Worm (Caenorhabditis elegans) whole organism, early embryonic: Measurements from ENCODE around the gene hmg-12.

Experiments
- B0310.2 ChIP-seq: sonication (generic microtip); optimal IDR thresholded peaks from 2 replicates; lab custom pipeline; 2016; ENCODE audit warnings: mild to moderate bottlenecking, missing genetic modification characterization, missing compliant biosample characterization
- F13C5.2 ChIP-seq: sonication (generic microtip); optimal IDR thresholded peaks from 2 replicates; lab custom pipeline; 2017; ENCODE audit warnings: mild to moderate bottlenecking, missing genetic modification characterization, inconsistent platforms, missing compliant biosample characterization
- aly-1 ChIP-seq: sonication (generic microtip); optimal IDR thresholded peaks from 2 replicates; lab custom pipeline; 2016; ENCODE audit warnings: missing genetic modification characterization, missing compliant biosample characterization
- ama-1 ChIP-seq: fragments of 150-350 bp; optimal IDR thresholded peaks from 2 replicates; lab custom pipeline; 2014
- ceh-13 ChIP-seq: fragments of 200-800 bp; sonication (Bioruptor generic); optimal IDR thresholded peaks from 2 replicates; lab custom pipeline; 2018; ENCODE audit warnings: mild to moderate bottlenecking, missing genetic modification characterization, missing compliant biosample characterization
- ceh-36 ChIP-seq: sonication (generic microtip); optimal IDR thresholded peaks from 2 replicates; lab custom pipeline; 2016; ENCODE audit warnings: missing genetic modification characterization, inconsistent platforms, missing compliant biosample characterization
- ets-7 ChIP-seq: sonication (generic microtip); optimal IDR thresholded peaks from 2 replicates; lab custom pipeline; 2016; ENCODE audit warnings: missing genotype, missing genetic modification characterization, missing compliant biosample characterization
- flt-1 ChIP-seq: fragments of 200-800 bp; sonication (Bioruptor generic); IDR thresholded peaks from 2 replicates; pipeline ENCODE4 v1.3.6; 2022; ENCODE audit warnings: missing genetic modification characterization, missing compliant biosample characterization
- hmbx-1 ChIP-seq: sonication (generic microtip); optimal IDR thresholded peaks from 2 replicates; lab custom pipeline; 2016; ENCODE audit warnings: mild to moderate bottlenecking, missing genetic modification characterization, missing compliant biosample characterization
- hmg-4 ChIP-seq: fragments of 200-800 bp; sonication (Bioruptor generic); optimal IDR thresholded peaks from 2 replicates; lab custom pipeline; 2018; ENCODE audit warnings: mild to moderate bottlenecking, missing genetic modification characterization, missing compliant biosample characterization
- hnd-1 ChIP-seq: sonication (generic microtip); optimal IDR thresholded peaks from 2 replicates; lab custom pipeline; 2016; ENCODE audit warnings: missing genetic modification characterization, missing compliant biosample characterization
- pes-1 ChIP-seq: fragments of 200-800 bp; sonication (Bioruptor generic); IDR thresholded peaks from 2 replicates; pipeline ENCODE4 v1.3.6; 2022; ENCODE audit warnings: missing genetic modification reagents, missing genetic modification characterization, missing compliant biosample characterization
- scrt-1 ChIP-seq: fragments of 200-800 bp; sonication (Bioruptor generic); IDR thresholded peaks from 2 replicates; pipeline ENCODE4 v1.3.6; 2022; ENCODE audit warnings: missing genetic modification characterization, missing compliant biosample characterization
- sea-1 ChIP-seq: fragments of 200-800 bp; sonication (Bioruptor generic); conservative IDR thresholded peaks from 2 replicates; pipeline ENCODE4 v1.3.6; 2022; ENCODE audit warnings: missing genetic modification characterization, missing compliant biosample characterization
- tbx-11 ChIP-seq: fragments of 200-800 bp; sonication (Bioruptor generic); IDR thresholded peaks from 2 replicates; pipeline ENCODE4 v1.3.6; 2022; ENCODE audit warnings: missing genetic modification characterization, missing compliant biosample characterization
- tbx-37 ChIP-seq: fragments of 200-800 bp; sonication (Bioruptor generic); conservative IDR thresholded peaks from 2 replicates; pipeline ENCODE4 v1.3.6; 2022; ENCODE audit warnings: missing genetic modification reagents, missing genetic modification characterization, missing compliant biosample characterization
- tra-4 ChIP-seq: sonication (generic microtip); optimal IDR thresholded peaks from 2 replicates; lab custom pipeline; 2017; ENCODE audit warnings: missing genetic modification characterization, missing compliant biosample characterization

Gene hmg-12

ce11 chrII:11887724-11888123 is 28.6 kb upstream of the hmg-12 start:
- TF ChIP-seq ama-1 (no peak), hmg-4 (no peak), ceh-13 (GFP tag; lab: Kevin White, UChicago) (no peak), ceh-36 (tag; lab: Kevin White, UChicago) (peak; percentile 48), hmbx-1 (no peak), ets-7 (tag; lab: Kevin White, UChicago) (no peak)

- TF ChIP-seq F13C5.2, result no peak
- no peak for TF ChIP-seq ceh-13 (GFP tag; lab: Kevin White, UChicago)
- TF ChIP-seq ceh-36 (tag; lab: Kevin White, UChicago), result no peak
- TF ChIP-seq tra-4 (tag; lab: Kevin White, UChicago), result no peak
- TF ChIP-seq hmg-4, result no peak
- TF ChIP-seq ets-7 (tag; lab: Kevin White, UChicago), result no peak
- TF ChIP-seq tbx-37 (GFP tag; lab: Robert Waterston, UW), result no peak
- TF ChIP-seq scrt-1 (GFP tag; lab: Robert Waterston, UW), result no peak
Observed at ce11 chrII:11888150-11888549, 28.2 kb upstream of the hmg-12 start.

DNA sequence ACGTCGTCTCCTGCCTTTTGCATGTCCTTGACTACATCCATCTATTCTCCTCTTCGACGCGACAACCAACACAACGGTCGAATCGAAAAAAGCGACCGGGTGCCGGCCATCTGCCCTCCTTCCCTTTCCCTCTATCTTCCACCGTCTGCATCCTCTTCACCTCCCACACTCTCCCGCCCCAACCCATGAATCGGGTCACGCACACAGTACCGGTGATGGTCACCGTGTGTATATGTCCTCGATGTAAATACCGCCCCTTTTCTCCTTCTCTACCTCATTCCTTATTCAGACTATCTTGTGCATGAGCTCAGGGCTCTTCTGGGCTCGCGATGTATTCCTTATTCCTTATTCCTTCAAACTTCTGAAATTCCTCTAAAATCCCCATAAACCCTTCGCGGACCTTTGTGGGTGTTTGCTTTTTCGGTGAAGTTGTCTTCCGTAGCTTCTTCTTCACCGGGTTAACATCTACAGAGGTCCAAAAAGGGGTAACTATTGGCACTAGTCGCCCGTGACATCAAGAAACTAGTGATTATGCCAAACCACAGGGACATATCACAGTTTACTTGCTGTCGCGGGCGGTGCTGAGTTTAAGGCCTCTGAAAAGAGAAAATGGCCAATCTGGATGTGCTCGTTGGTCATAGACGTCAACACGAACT is 26.8 kb upstream of the hmg-12 start:
- TF ChIP-seq ceh-36 (tag; lab: Kevin White, UChicago) (no peak), ets-7 (tag; lab: Kevin White, UChicago) (no peak), flt-1 (GFP tag; lab: Robert Waterston, UW) (no peak), tbx-37 (GFP tag; lab: Robert Waterston, UW) (no peak), hmg-4 (peak; percentile 56), sea-1 (GFP tag; lab: Robert Waterston, UW) (0 out of 2 replicates have a peak, but pooled peaks have one; percentile 32), aly-1 (tag; lab: Kevin White, UChicago) (peak; percentile 47), ama-1 (peak; percentile 93), B0310.2 (tag; lab: Kevin White, UChicago) (peak; percentile 43), hnd-1 (tag; lab: Kevin White, UChicago) (no peak), scrt-1 (GFP tag; lab: Robert Waterston, UW) (no peak)

DNA sequence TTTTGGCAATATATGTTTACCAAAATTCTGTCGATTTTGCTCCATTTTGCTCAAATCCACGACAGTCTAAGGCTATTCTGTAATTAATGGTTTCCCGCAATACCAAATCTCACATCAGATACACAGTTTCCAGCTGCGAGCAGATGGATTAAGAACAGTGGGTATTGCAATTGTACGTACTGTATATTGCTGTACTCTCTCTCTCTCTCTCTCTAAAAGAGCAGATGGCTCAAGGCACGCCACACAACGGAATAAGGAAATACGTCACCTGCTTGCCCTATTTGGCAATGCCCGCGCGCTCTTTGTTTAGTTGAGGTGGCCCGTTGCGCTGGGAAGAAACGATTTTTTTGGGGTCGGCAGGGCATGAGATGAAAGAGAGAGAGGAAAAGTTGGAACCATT is 25.7 kb upstream of the hmg-12 start:
- TF ChIP-seq sea-1 (GFP tag; lab: Robert Waterston, UW) (0 out of 2 replicates have a peak, but pooled peaks have one; percentile 25), B0310.2 (tag; lab: Kevin White, UChicago) (no peak), ceh-36 (tag; lab: Kevin White, UChicago) (no peak), tbx-37 (GFP tag; lab: Robert Waterston, UW) (0 out of 2 replicates have a peak, but pooled peaks have one; percentile 14), ama-1 (no peak), hnd-1 (tag; lab: Kevin White, UChicago) (no peak), scrt-1 (GFP tag; lab: Robert Waterston, UW) (no peak), hmg-4 (peak; percentile 78), tra-4 (tag; lab: Kevin White, UChicago) (no peak), F13C5.2 (no peak), ceh-13 (GFP tag; lab: Kevin White, UChicago) (no peak), pes-1 (GFP tag; lab: Robert Waterston, UW) (peak; percentile 45; the same call in 1 of the 2 replicates)

DNA sequence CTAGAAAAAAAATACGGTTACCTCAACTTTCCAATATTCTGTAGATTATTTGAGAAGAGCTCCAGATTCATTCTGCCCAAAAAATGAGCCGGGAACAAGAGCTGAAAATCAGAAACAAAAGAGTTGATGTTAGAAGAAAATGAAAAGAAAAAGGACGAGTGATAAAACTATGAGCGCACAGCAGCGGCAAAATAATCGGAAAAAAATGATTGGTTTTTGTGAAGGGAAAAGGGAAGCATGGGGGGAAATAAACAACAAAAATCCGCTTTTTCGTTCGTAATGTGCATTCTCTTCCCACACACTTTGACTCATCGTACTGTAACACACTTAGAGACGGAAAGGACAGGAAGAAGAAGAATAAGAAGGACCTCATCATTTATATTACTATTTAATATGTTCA is 23.0 kb upstream of the hmg-12 start, which contains the start of gene ZK930.2:
ZK930.2 (minus strand) TSS at position 101 of the 400 bp plus-strand sequence.
- no peak for TF ChIP-seq sea-1 (GFP tag; lab: Robert Waterston, UW)
- TF ChIP-seq ets-7 (tag; lab: Kevin White, UChicago), result no peak
- no peak for TF ChIP-seq ceh-13 (GFP tag; lab: Kevin White, UChicago)
- no peak for TF ChIP-seq F13C5.2
- no peak for TF ChIP-seq tra-4 (tag; lab: Kevin White, UChicago)
- no peak for TF ChIP-seq hnd-1 (tag; lab: Kevin White, UChicago)
- no peak for TF ChIP-seq ama-1

- TF ChIP-seq tra-4 (tag; lab: Kevin White, UChicago) (no peak), tbx-37 (GFP tag; lab: Robert Waterston, UW) (no peak), ceh-36 (tag; lab: Kevin White, UChicago) (peak; percentile 6), tbx-11 (GFP tag; lab: Robert Waterston, UW) (no peak), flt-1 (GFP tag; lab: Robert Waterston, UW) (no peak), hmbx-1 (no peak)
Observed at ce11 chrII:11899761-11900160, 16.6 kb upstream of the hmg-12 start.

DNA sequence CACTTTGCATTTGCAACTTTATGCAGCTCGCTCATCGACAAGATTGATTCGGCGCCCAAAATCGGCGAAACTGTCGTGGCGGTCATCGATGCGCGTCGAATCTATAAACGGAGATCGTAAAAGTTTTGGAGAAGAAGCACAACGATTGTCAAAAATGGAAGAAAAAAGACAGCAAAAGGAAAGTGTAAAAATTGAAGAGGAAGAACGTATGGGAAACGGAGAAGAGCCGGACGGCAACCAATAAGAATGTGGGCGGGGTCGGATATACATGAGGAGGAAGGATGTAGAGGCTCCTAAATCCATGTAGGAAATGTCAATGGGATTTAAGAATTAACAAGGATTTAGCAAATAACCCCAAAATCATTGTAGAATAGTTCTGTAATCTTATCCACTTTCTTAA is 15.2 kb upstream of the hmg-12 start, which contains the start of gene vab-23:
vab-23 (minus strand) TSS at position 101 of the 400 bp plus-strand sequence.
- TF ChIP-seq flt-1 (GFP tag; lab: Robert Waterston, UW) (no peak), scrt-1 (GFP tag; lab: Robert Waterston, UW) (no peak), tra-4 (tag; lab: Kevin White, UChicago) (no peak)

DNA sequence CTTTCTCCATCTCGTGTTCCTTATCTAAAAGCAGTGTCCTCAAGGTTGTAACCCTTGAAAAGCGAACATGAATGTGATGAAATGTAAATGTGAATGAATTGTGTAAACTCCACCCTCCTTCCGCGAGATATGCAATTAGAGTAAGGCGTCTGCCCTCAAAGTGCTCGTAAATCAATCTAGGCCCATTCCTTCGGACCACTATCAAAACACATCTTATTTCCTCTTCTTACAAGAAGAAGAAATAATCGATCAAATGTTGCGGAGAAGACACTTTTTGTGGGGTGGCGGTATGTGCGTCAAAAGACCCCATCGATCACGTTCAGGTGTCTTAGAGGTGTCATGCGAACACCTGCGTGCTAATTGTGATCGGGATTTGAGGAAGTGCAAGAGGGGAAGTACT is 14.1 kb upstream of the hmg-12 start:
- no peak for TF ChIP-seq aly-1 (tag; lab: Kevin White, UChicago)
- TF ChIP-seq sea-1 (GFP tag; lab: Robert Waterston, UW), result no peak
- TF ChIP-seq ets-7 (tag; lab: Kevin White, UChicago), result no peak
- no peak for TF ChIP-seq hmbx-1
- no peak for TF ChIP-seq ceh-36 (tag; lab: Kevin White, UChicago)
- no peak for TF ChIP-seq ceh-13 (GFP tag; lab: Kevin White, UChicago)
- TF ChIP-seq tbx-37 (GFP tag; lab: Robert Waterston, UW), result no peak
- no peak for TF ChIP-seq tra-4 (tag; lab: Kevin White, UChicago)
